Fruit fly (Drosophila melanogaster): ENCODE data around the gene Osi17.

The Osi17 gene

DNA sequence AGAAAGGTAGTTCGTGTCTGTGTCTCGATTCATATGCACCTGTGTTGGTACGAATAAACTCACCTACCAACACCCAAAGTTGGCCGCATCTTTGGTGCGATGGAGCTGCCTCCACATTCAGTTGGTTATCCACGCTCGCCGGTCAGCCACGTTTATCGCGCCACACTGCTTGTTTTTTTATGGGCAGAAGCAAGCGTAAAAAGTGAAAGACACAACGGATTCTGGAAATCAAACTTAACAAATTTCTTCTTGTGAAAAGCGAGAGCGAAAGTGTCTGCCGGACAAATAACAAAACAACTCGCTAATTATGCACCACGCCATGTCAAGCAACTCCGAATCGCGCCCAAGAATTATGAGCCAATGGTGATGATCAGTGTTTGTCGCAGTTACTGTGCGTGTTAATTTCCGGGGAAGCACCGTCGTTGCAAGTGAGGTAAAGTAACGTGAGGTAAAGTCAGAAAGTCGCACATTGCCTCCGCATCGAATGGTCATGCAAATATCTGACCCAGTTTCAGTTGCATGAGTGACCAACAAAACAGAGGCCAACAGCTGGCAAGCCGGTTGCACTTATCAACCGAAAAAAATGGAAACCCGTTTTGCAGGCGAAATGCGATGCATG, at the start of gene Osi17:
Gene Osi17, plus strand, starts transcription at position 132 of the 619 bp plus-strand sequence.
- TF ChIP-seq Mnt (GFP tag; optimal IDR thresholded peaks at IDR 0.05) (no peak), pad (GFP tag; optimal IDR thresholded peaks at IDR 0.05) (no peak), cnc (optimal IDR thresholded peaks at IDR 0.05) (no peak), ovo (GFP tag; optimal IDR thresholded peaks at IDR 0.05) (no peak), CG1620 (GFP tag; optimal IDR thresholded peaks at IDR 0.05) (no peak), Crg-1 (GFP tag; optimal IDR thresholded peaks at IDR 0.05) (no peak)

- no peak for TF ChIP-seq CG5204 (GFP tag; optimal IDR thresholded peaks at IDR 0.05)
- TF ChIP-seq kay (GFP tag; ENCODE audit: borderline replicate concordance) = no peak
- TF ChIP-seq Clk (GFP tag; optimal IDR thresholded peaks at IDR 0.05) = no peak
- TF ChIP-seq CG12768 (GFP tag; optimal IDR thresholded peaks at IDR 0.05) = no peak
Observed at dm6 chr3R:6263658-6264057, 47.9 kb upstream of the Osi17 start, which contains the start of gene Osi10a. TSS of gene Osi10a (plus strand) at chr3R:6263958.

- no peak for TF ChIP-seq tj (GFP tag; optimal IDR thresholded peaks at IDR 0.05)
- no peak for TF ChIP-seq bab1 (GFP tag; optimal IDR thresholded peaks at IDR 0.05)
- no peak for TF ChIP-seq ovo (GFP tag; optimal IDR thresholded peaks at IDR 0.05)
- no peak for TF ChIP-seq Crg-1 (GFP tag; optimal IDR thresholded peaks at IDR 0.05)
Observed at dm6 chr3R:6265890-6266289, 45.7 kb upstream of the Osi17 start, which contains the start of gene Osi10b. TSS of gene Osi10b (plus strand) at chr3R:6266190.

- TF ChIP-seq toe (GFP tag; optimal IDR thresholded peaks at IDR 0.05) (no peak), bab1 (GFP tag; optimal IDR thresholded peaks at IDR 0.05) (no peak), Crg-1 (GFP tag; optimal IDR thresholded peaks at IDR 0.05) (no peak), tj (GFP tag; optimal IDR thresholded peaks at IDR 0.05) (no peak), Hr96 (GFP tag; optimal IDR thresholded peaks at IDR 0.05) (no peak), CG5204 (GFP tag; optimal IDR thresholded peaks at IDR 0.05) (no peak), CG7101 (tag; optimal IDR thresholded peaks at IDR 0.05) (no peak), CG1620 (GFP tag; optimal IDR thresholded peaks at IDR 0.05) (no peak), CG14711 (tag; optimal IDR thresholded peaks at IDR 0.05) (no peak), cic (GFP tag; optimal IDR thresholded peaks at IDR 0.05) (no peak), CG7045 (GFP tag; optimal IDR thresholded peaks at IDR 0.05) (no peak), CG12768 (GFP tag; optimal IDR thresholded peaks at IDR 0.05) (no peak), Clk (GFP tag; optimal IDR thresholded peaks at IDR 0.05) (no peak), pad (GFP tag; optimal IDR thresholded peaks at IDR 0.05) (no peak), Mnt (GFP tag; optimal IDR thresholded peaks at IDR 0.05) (no peak), ovo (GFP tag; optimal IDR thresholded peaks at IDR 0.05) (no peak)
Observed at dm6 chr3R:6268657-6269056, 42.9 kb upstream of the Osi17 start, which contains the start of gene Osi11. TSS of gene Osi11 (minus strand) at chr3R:6268757.

dm6 chr3R:6269986-6270385, 41.6 kb upstream of the Osi17 start:
- TF ChIP-seq CG1620 (GFP tag; optimal IDR thresholded peaks at IDR 0.05) (no peak), toe (GFP tag; optimal IDR thresholded peaks at IDR 0.05) (no peak), kay (GFP tag; ENCODE audit: borderline replicate concordance) (no peak), ovo (GFP tag; optimal IDR thresholded peaks at IDR 0.05) (no peak), CG7045 (GFP tag; optimal IDR thresholded peaks at IDR 0.05) (no peak), Clk (GFP tag; optimal IDR thresholded peaks at IDR 0.05) (no peak), CG5204 (GFP tag; optimal IDR thresholded peaks at IDR 0.05) (no peak), pad (GFP tag; optimal IDR thresholded peaks at IDR 0.05) (no peak), CG33017 (tag; optimal IDR thresholded peaks at IDR 0.05) (no peak), CG11617 (GFP tag; optimal IDR thresholded peaks at IDR 0.05) (no peak), Hr96 (GFP tag; optimal IDR thresholded peaks at IDR 0.05) (no peak), CG14711 (tag; optimal IDR thresholded peaks at IDR 0.05) (no peak), cnc (optimal IDR thresholded peaks at IDR 0.05) (no peak)

DNA sequence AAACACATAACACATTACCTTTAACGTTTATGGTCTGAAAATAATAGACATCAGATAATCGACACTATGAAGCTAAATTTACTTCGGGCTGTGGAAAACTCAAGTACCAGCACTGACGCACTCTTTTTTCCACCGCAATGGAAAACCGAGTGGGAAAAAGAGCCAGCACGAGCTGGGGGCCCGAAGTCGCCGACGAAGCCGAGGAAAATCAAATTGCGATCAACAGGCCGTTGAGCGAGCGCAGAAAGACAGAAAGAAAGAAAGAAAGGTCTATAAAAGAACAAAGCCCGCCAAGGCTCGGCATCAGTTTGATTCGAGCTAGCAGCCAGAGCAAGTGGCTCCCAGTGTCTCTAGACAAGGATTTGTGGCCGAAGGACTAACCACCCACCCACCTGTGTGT, 33.3 kb upstream of the Osi17 start, which contains the start of gene Osi12:
Gene Osi12, plus strand, starts transcription at position 301 of the 400 bp plus-strand sequence.
- TF ChIP-seq pad (GFP tag; optimal IDR thresholded peaks at IDR 0.05) (no peak), CG7045 (GFP tag; optimal IDR thresholded peaks at IDR 0.05) (no peak)

DNA sequence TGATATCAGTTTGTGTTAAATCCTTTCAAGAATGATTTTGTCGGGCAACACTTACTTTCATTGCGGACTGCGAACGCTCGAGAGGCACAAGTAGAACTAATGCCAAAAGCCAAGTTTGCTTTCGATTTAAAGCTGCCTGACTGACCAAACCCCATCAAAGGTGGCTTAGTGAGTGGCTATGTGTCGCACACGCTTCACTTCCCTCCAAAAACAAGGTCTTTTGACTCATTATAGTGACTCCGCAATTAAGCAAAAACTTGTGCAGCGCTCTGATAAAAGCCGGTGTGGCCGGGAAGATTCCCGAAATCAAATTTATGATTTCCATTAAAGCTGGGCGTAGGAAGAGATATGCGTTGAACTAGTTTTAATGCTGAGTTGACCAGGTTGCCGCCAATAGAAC, 26.5 kb upstream of the Osi17 start, which contains the start of gene CG15597:
Gene CG15597, minus strand, starts transcription at position 101 of the 400 bp plus-strand sequence.
- TF ChIP-seq CG7045 (GFP tag; optimal IDR thresholded peaks at IDR 0.05) (no peak), bab1 (GFP tag; optimal IDR thresholded peaks at IDR 0.05) (no peak), CG11617 (GFP tag; optimal IDR thresholded peaks at IDR 0.05) (no peak), Clk (GFP tag; optimal IDR thresholded peaks at IDR 0.05) (no peak), Mnt (GFP tag; optimal IDR thresholded peaks at IDR 0.05) (no peak), Hr96 (GFP tag; optimal IDR thresholded peaks at IDR 0.05) (no peak), CG1620 (GFP tag; optimal IDR thresholded peaks at IDR 0.05) (no peak), CG33017 (tag; optimal IDR thresholded peaks at IDR 0.05) (no peak), tj (GFP tag; optimal IDR thresholded peaks at IDR 0.05) (no peak)

DNA sequence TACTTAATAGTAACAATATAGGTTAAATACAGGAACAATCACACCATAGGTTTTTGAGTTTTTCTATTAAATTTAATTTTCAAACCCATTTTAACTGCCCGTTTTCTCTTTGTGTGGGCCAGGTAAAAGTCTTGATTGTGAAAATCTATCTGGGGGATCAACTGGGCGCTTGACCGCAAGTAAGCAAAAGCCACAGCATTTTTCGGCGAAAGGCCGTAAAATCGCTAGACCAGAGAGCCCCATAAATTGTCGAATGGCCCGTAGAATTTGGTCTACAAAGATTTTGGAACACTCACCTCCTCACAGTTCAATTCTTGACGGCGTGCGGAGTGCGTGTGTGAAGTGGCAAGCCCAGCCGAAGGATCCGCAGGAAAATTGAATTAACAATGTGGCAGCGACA, 24.1 kb upstream of the Osi17 start, which contains the start of gene CG15594:
Gene CG15594, plus strand, starts transcription at position 301 of the 400 bp plus-strand sequence.
- no peak for TF ChIP-seq bab1 (GFP tag; optimal IDR thresholded peaks at IDR 0.05)
- no peak for TF ChIP-seq pad (GFP tag; optimal IDR thresholded peaks at IDR 0.05)
- no peak for TF ChIP-seq CG5204 (GFP tag; optimal IDR thresholded peaks at IDR 0.05)
- no peak for TF ChIP-seq CG14711 (tag; optimal IDR thresholded peaks at IDR 0.05)
- TF ChIP-seq CG12768 (GFP tag; optimal IDR thresholded peaks at IDR 0.05) = no peak

Data from whole organism, adult.